Fruit fly (Drosophila melanogaster): ENCODE data around the gene CCT2.
"Not testable (repeated sequence)": the region's sequence is repeated elsewhere in the genome, so short reads cannot be mapped to it uniquely, and the experiment has no call there.

Gene CCT2

dm6 chrX:9064029-9064428, 25.3 kb upstream of the CCT2 start:
- TF ChIP-seq CG17801 (GFP tag; optimal IDR thresholded peaks at IDR 0.05; ENCODE audit: partially characterized antibody) = no peak

dm6 chrX:9066802-9067489, 22.4 kb upstream of the CCT2 start:
- no peak for TF ChIP-seq CG17801 (GFP tag; optimal IDR thresholded peaks at IDR 0.05; ENCODE audit: partially characterized antibody)

- peak; percentile 26 for TF ChIP-seq CG17801 (GFP tag; optimal IDR thresholded peaks at IDR 0.05; ENCODE audit: partially characterized antibody)
Observed at dm6 chrX:9067754-9068477, 21.4 kb upstream of the CCT2 start, which contains the start of gene CG15365. TSS of gene CG15365 (minus strand) at chrX:9067983.

dm6 chrX:9068822-9069221, 20.5 kb upstream of the CCT2 start:
- TF ChIP-seq CG17801 (GFP tag; optimal IDR thresholded peaks at IDR 0.05; ENCODE audit: partially characterized antibody) = no peak

- no peak for TF ChIP-seq CG17801 (GFP tag; optimal IDR thresholded peaks at IDR 0.05; ENCODE audit: partially characterized antibody)
Observed at dm6 chrX:9071308-9071707, 18.0 kb upstream of the CCT2 start, which contains the start of gene CG10970. TSS of gene CG10970 (minus strand) at chrX:9071408.

- no peak for TF ChIP-seq CG17801 (GFP tag; optimal IDR thresholded peaks at IDR 0.05; ENCODE audit: partially characterized antibody)
Observed at dm6 chrX:9074040-9074439, 15.3 kb upstream of the CCT2 start.

- no peak for TF ChIP-seq CG17801 (GFP tag; optimal IDR thresholded peaks at IDR 0.05; ENCODE audit: partially characterized antibody)
Observed at dm6 chrX:9075641-9076324, 13.5 kb upstream of the CCT2 start.

dm6 chrX:9077558-9077957, 11.8 kb upstream of the CCT2 start:
- TF ChIP-seq CG17801 (GFP tag; optimal IDR thresholded peaks at IDR 0.05; ENCODE audit: partially characterized antibody) = no peak

dm6 chrX:9078263-9078662, 11.1 kb upstream of the CCT2 start, which contains the start of gene CG44325:
TSS of gene CG44325 (minus strand) at chrX:9078499.
- TF ChIP-seq CG17801 (GFP tag; optimal IDR thresholded peaks at IDR 0.05; ENCODE audit: partially characterized antibody) = no peak

dm6 chrX:9080962-9081361, 8.4 kb upstream of the CCT2 start, which contains the start of the genes CG7246 and HP1b:
TSS of gene CG7246 (minus strand) at chrX:9081057.
TSS of gene HP1b (plus strand) at chrX:9081063.
- TF ChIP-seq CG17801 (GFP tag; optimal IDR thresholded peaks at IDR 0.05; ENCODE audit: partially characterized antibody) = peak; percentile 91

dm6 chrX:9082600-9082999, 6.7 kb upstream of the CCT2 start, which contains the start of gene APC4:
TSS of gene APC4 (plus strand) at chrX:9082931.
- TF ChIP-seq CG17801 (GFP tag; optimal IDR thresholded peaks at IDR 0.05; ENCODE audit: partially characterized antibody) = peak; percentile 0

dm6 chrX:9085726-9086125, 3.6 kb upstream of the CCT2 start, which contains the start of gene CG32708:
TSS of gene CG32708 (plus strand) at chrX:9085932.
- peak; percentile 51 for TF ChIP-seq CG17801 (GFP tag; optimal IDR thresholded peaks at IDR 0.05; ENCODE audit: partially characterized antibody)

dm6 chrX:9086702-9087179, 2.6 kb upstream of the CCT2 start, which contains the start of gene CG32706:
TSS of gene CG32706 (plus strand) at chrX:9087129.
- TF ChIP-seq CG17801 (GFP tag; optimal IDR thresholded peaks at IDR 0.05; ENCODE audit: partially characterized antibody) = not testable (repeated sequence)

- not testable (repeated sequence) for TF ChIP-seq CG17801 (GFP tag; optimal IDR thresholded peaks at IDR 0.05; ENCODE audit: partially characterized antibody)
Observed at dm6 chrX:9087920-9088417, 1.3 kb upstream of the CCT2 start, which contains the start of gene CG6999. TSS of gene CG6999 (plus strand) at chrX:9088367.

- TF ChIP-seq CG17801 (GFP tag; optimal IDR thresholded peaks at IDR 0.05; ENCODE audit: partially characterized antibody) = no peak
Observed at dm6 chrX:9090057-9090358, 695 bp downstream of the CCT2 start.

All from ovary, adult (tissue).